Fruit fly (Drosophila melanogaster) whole organism, embryonic: ENCODE data around the gene Lip2.

Source experiments
- Aef1 ChIP-seq: fragments of 200-800 bp; sonication (Bioruptor generic); IDR thresholded peaks from 3 replicates; pipeline ENCODE4 v1.3.6; 2022; ENCODE audit warnings: missing biosample characterization, missing genetic modification characterization
- CG10267 ChIP-seq: fragments of 200-800 bp; sonication (Bioruptor generic); optimal IDR thresholded peaks from 2 replicates; lab custom pipeline; 2018; ENCODE audit warnings: missing biosample characterization, mild to moderate bottlenecking, missing genetic modification characterization, moderate library complexity
- CG10366 ChIP-seq: fragments of 200-800 bp; sonication (Bioruptor generic); IDR thresholded peaks from 2 replicates; pipeline ENCODE4 v1.3.6; 2022; ENCODE audit warnings: missing biosample characterization, missing genetic modification characterization
- CG10565 ChIP-seq: fragments of 200-800 bp; sonication (Bioruptor generic); optimal IDR thresholded peaks from 3 replicates; lab custom pipeline; 2016; ENCODE audit warnings: missing biosample characterization, mild to moderate bottlenecking, missing genetic modification characterization
- CG11456 ChIP-seq: fragments of 200-800 bp; sonication (Bioruptor generic); IDR thresholded peaks from 3 replicates; pipeline ENCODE4 v1.3.6; 2022; ENCODE audit warnings: missing biosample characterization, missing genetic modification characterization
- CG12744 ChIP-seq: fragments of 200-800 bp; sonication (Bioruptor generic); optimal IDR thresholded peaks from 2 replicates; lab custom pipeline; 2016; ENCODE audit warnings: missing biosample characterization, missing genetic modification characterization
- CG13123 ChIP-seq: fragments of 200-800 bp; sonication (Bioruptor generic); optimal IDR thresholded peaks from 2 replicates; lab custom pipeline; 2016; ENCODE audit warnings: missing biosample characterization, missing genetic modification characterization
- CG14441 ChIP-seq: fragments of 200-800 bp; sonication (Bioruptor generic); IDR thresholded peaks from 2 replicates; pipeline ENCODE4 v1.3.6; 2022; ENCODE audit warnings: missing biosample characterization, missing genetic modification characterization
- CG18262 ChIP-seq: fragments of 200-800 bp; optimal IDR thresholded peaks from 3 replicates; lab custom pipeline; 2019; ENCODE audit warnings: missing biosample characterization, mild to moderate bottlenecking, missing genetic modification characterization, moderate library complexity
- CG2889 ChIP-seq: fragments of 200-800 bp; sonication (Bioruptor generic); IDR thresholded peaks from 3 replicates; pipeline ENCODE4 v1.3.6; 2022; ENCODE audit warnings: missing biosample characterization, missing genetic modification characterization
- CG31388 ChIP-seq: fragments of 200-800 bp; sonication (Bioruptor generic); optimal IDR thresholded peaks from 2 replicates; lab custom pipeline; 2016; ENCODE audit warnings: missing biosample characterization, missing genetic modification characterization
- CG31441 ChIP-seq: fragments of 200-800 bp; sonication (Bioruptor generic); IDR thresholded peaks from 2 replicates; pipeline ENCODE4 v1.3.6; 2022; ENCODE audit warnings: missing biosample characterization, missing genetic modification characterization
- CG4707 ChIP-seq: fragments of 200-800 bp; sonication (Bioruptor generic); optimal IDR thresholded peaks from 2 replicates; lab custom pipeline; 2018; ENCODE audit warnings: missing biosample characterization, mild to moderate bottlenecking, missing genetic modification characterization, moderate library complexity
- CG6175 ChIP-seq: fragments of 200-800 bp; sonication (Bioruptor generic); IDR thresholded peaks from 3 replicates; pipeline ENCODE4 v1.3.6; 2022; ENCODE audit warnings: missing biosample characterization, missing genetic modification characterization
- CG6254 ChIP-seq: fragments of 200-800 bp; sonication (Bioruptor generic); optimal IDR thresholded peaks from 3 replicates; lab custom pipeline; 2017; ENCODE audit warnings: mild to moderate bottlenecking, missing biosample characterization, missing genetic modification reagents, missing genetic modification characterization
- CG7357 ChIP-seq: fragments of 200-800 bp; sonication (Bioruptor generic); IDR thresholded peaks from 3 replicates; pipeline ENCODE4 v1.3.6; 2022; ENCODE audit warnings: missing biosample characterization, missing genetic modification characterization
- CG8281 ChIP-seq: fragments of 200-800 bp; sonication (Bioruptor generic); optimal IDR thresholded peaks from 2 replicates; lab custom pipeline; 2018; ENCODE audit warnings: missing biosample characterization, mild to moderate bottlenecking, missing genetic modification characterization, moderate library complexity
- CG9932 ChIP-seq: fragments of 200-800 bp; sonication (Bioruptor generic); IDR thresholded peaks from 2 replicates; pipeline ENCODE4 v1.3.6; 2022; ENCODE audit warnings: missing biosample characterization, missing genetic modification characterization
- CTCF ChIP-seq: fragments of 200-800 bp; sonication (Bioruptor generic); optimal IDR thresholded peaks from 2 replicates; lab custom pipeline; 2017; ENCODE audit warnings: missing biosample characterization, mild to moderate bottlenecking, missing genetic modification characterization, moderate library complexity
- CkIIα-i1 ChIP-seq: fragments of 200-800 bp; sonication (Bioruptor generic); IDR thresholded peaks from 2 replicates; pipeline ENCODE4 v1.3.6; 2022; ENCODE audit warnings: missing biosample characterization, missing genetic modification characterization
- Dip3 ChIP-seq: fragments of 200-800 bp; sonication (Bioruptor generic); optimal IDR thresholded peaks from 3 replicates; lab custom pipeline; 2016; ENCODE audit warnings: missing biosample characterization, missing genetic modification characterization
- HHEX ChIP-seq: fragments of 200-800 bp; sonication (Bioruptor generic); optimal IDR thresholded peaks from 3 replicates; lab custom pipeline; 2017; ENCODE audit warnings: missing biosample characterization, mild to moderate bottlenecking, missing genetic modification characterization, missing genetic modification reagents
- Mrtf ChIP-seq: fragments of 200-800 bp; sonication (Bioruptor generic); IDR thresholded peaks from 3 replicates; pipeline ENCODE4 v1.3.6; 2022; ENCODE audit warnings: missing biosample characterization, missing genetic modification characterization
- NFAT ChIP-seq: fragments of 200-800 bp; sonication (Bioruptor generic); IDR thresholded peaks from 2 replicates; pipeline ENCODE4 v1.3.6; 2022; ENCODE audit warnings: missing biosample characterization, missing genetic modification characterization
- Poxn ChIP-seq: fragments of 200-800 bp; sonication (Bioruptor generic); IDR thresholded peaks from 2 replicates; pipeline ENCODE4 v1.3.6; 2022; ENCODE audit warnings: missing biosample characterization, missing genetic modification characterization
- Ptx1 ChIP-seq: fragments of 200-800 bp; sonication (Bioruptor generic); IDR thresholded peaks from 2 replicates; pipeline ENCODE4 v1.3.6; 2022; ENCODE audit warnings: missing biosample characterization, missing genetic modification characterization
- Rfx ChIP-seq: fragments of 200-800 bp; sonication (Bioruptor generic); IDR thresholded peaks from 2 replicates; pipeline ENCODE4 v1.3.6; 2022; ENCODE audit warnings: missing biosample characterization, missing genetic modification characterization
- aop ChIP-seq: fragments of 200-800 bp; sonication (Bioruptor generic); IDR thresholded peaks from 2 replicates; pipeline ENCODE4 v1.3.6; 2022; ENCODE audit warnings: missing biosample characterization, missing genetic modification characterization
- ara ChIP-seq: fragments of 200-800 bp; sonication (Bioruptor generic); IDR thresholded peaks from 2 replicates; pipeline ENCODE4 v1.3.6; 2022; ENCODE audit warnings: missing biosample characterization, missing genetic modification characterization
- bab2 ChIP-seq: fragments of 200-800 bp; sonication (Bioruptor generic); optimal IDR thresholded peaks from 2 replicates; lab custom pipeline; 2016; ENCODE audit warnings: missing biosample characterization, missing genetic modification characterization
- chif ChIP-seq, 2 experiments: fragments of 200-800 bp; sonication (Bioruptor generic); optimal IDR thresholded peaks; 3 replicates each; lab custom pipeline; 2016; ENCODE audit warnings: missing biosample characterization in 2 of 2, missing genetic modification characterization in 2 of 2
- crol ChIP-seq: fragments of 200-800 bp; sonication (Bioruptor generic); IDR thresholded peaks from 2 replicates; pipeline ENCODE4 v1.3.6; 2022; ENCODE audit warnings: missing biosample characterization, missing genetic modification characterization
- dpn ChIP-seq, 2 experiments: fragments of 200-800 bp; sonication (Bioruptor generic); optimal IDR thresholded peaks; 3 replicates each; lab custom pipeline; 2016; ENCODE audit warnings: missing biosample characterization in 2 of 2, missing genetic modification characterization in 2 of 2
- eve ChIP-seq, 2 experiments: fragments of >200 bp; optimal IDR thresholded peaks; 2 replicates each; lab custom pipeline; 2017; ENCODE audit warnings: missing biosample characterization in 2 of 2, missing genetic modification characterization in 2 of 2
- gce ChIP-seq: fragments of 200-800 bp; sonication (Bioruptor generic); IDR thresholded peaks from 3 replicates; pipeline ENCODE4 v1.3.6; 2022; ENCODE audit warnings: missing biosample characterization, missing genetic modification characterization
- gem ChIP-seq: fragments of 200-800 bp; sonication (Bioruptor generic); optimal IDR thresholded peaks from 2 replicates; lab custom pipeline; 2019; ENCODE audit warnings: missing biosample characterization, mild to moderate bottlenecking, missing genetic modification characterization, moderate library complexity
- gsb ChIP-seq: fragments of 200-800 bp; sonication (Bioruptor generic); IDR thresholded peaks from 2 replicates; pipeline ENCODE4 v1.3.6; 2022; ENCODE audit warnings: missing biosample characterization, missing genetic modification characterization
- knrl ChIP-seq: fragments of 200-800 bp; sonication (Bioruptor generic); IDR thresholded peaks from 3 replicates; pipeline ENCODE4 v1.3.6; 2022; ENCODE audit warnings: missing biosample characterization, missing genetic modification characterization; ENCODE audit not compliant: partially characterized antibody
- lov ChIP-seq, 2 experiments: fragments of 200-800 bp in 1 of 2; fragments of >200 bp in 1 of 2; sonication (Bioruptor generic) in 1 of 2; IDR thresholded peaks in 1 of 2; optimal IDR thresholded peaks in 1 of 2; 2 replicates in 1 of 2; 3 replicates in 1 of 2; pipeline versions ENCODE4 v1.3.6 to Lab custom; 2017 to 2022; ENCODE audit warnings: missing biosample characterization in 1 of 2, missing genetic modification characterization in 1 of 2
- nerfin-2 ChIP-seq: fragments of 200-800 bp; sonication (Bioruptor generic); IDR thresholded peaks from 2 replicates; pipeline ENCODE4 v1.3.6; 2022; ENCODE audit warnings: missing biosample characterization, missing genetic modification characterization; ENCODE audit not compliant: partially characterized antibody
- oc ChIP-seq: fragments of 200-800 bp; sonication (Bioruptor generic); optimal IDR thresholded peaks from 2 replicates; lab custom pipeline; 2018; ENCODE audit warnings: missing biosample characterization, mild to moderate bottlenecking, missing genetic modification characterization, moderate library complexity
- phol ChIP-seq: fragments of 200-800 bp; sonication (Bioruptor generic); optimal IDR thresholded peaks from 3 replicates; lab custom pipeline; 2018; ENCODE audit warnings: missing biosample characterization, mild to moderate bottlenecking, missing genetic modification characterization, moderate library complexity
- pnt ChIP-seq: fragments of 200-800 bp; sonication (Bioruptor generic); optimal IDR thresholded peaks from 3 replicates; lab custom pipeline; 2016; ENCODE audit warnings: missing biosample characterization, missing genetic modification characterization
- pum ChIP-seq: fragments of 200-800 bp; sonication (Bioruptor generic); optimal IDR thresholded peaks from 2 replicates; lab custom pipeline; 2016; ENCODE audit warnings: missing biosample characterization, missing genetic modification characterization
- ro ChIP-seq: fragments of 200-800 bp; sonication (Bioruptor generic); IDR thresholded peaks from 2 replicates; pipeline ENCODE4 v1.3.6; 2022; ENCODE audit warnings: missing biosample characterization, missing genetic modification characterization
- sc ChIP-seq, 3 experiments: fragments of >200 bp in 2 of 3; fragments of 200-800 bp in 1 of 3; sonication (Bioruptor generic) in 1 of 3; optimal IDR thresholded peaks; 2 replicates in 2 of 3; 3 replicates in 1 of 3; lab custom pipeline; 2017; ENCODE audit warnings: mild to moderate bottlenecking in 1 of 3, missing biosample characterization in 1 of 3, missing genetic modification characterization in 1 of 3, missing genetic modification reagents in 1 of 3
- tgo ChIP-seq: fragments of 200-800 bp; sonication (Bioruptor generic); IDR thresholded peaks from 3 replicates; pipeline ENCODE4 v1.3.6; 2022; ENCODE audit warnings: missing biosample characterization, missing genetic modification characterization
- tin ChIP-seq: fragments of 200-800 bp; sonication (Bioruptor generic); optimal IDR thresholded peaks from 3 replicates; lab custom pipeline; 2016; ENCODE audit warnings: missing biosample characterization, missing genetic modification characterization
- vfl ChIP-seq: fragments of 200-800 bp; sonication (Bioruptor generic); optimal IDR thresholded peaks from 2 replicates; lab custom pipeline; 2016; ENCODE audit warnings: missing biosample characterization, missing genetic modification characterization

Lip2 gene

dm6 chr2L:10661490-10662240 is 47.6 kb downstream of the Lip2 start, which contains the start of gene CG31871 (continued):
- TF ChIP-seq phol (tag; lab: Kevin White, UChicago), result peak; percentile 88
- peak; percentile 34; the same call in 2 of the 3 replicates for TF ChIP-seq CG2889
- TF ChIP-seq crol, result peak; percentile 55; the same call in 1 of the 2 replicates
- TF ChIP-seq Ptx1 (GFP tag; lab: Robert Waterston, UW), result peak; percentile 75
- peak in 1 of 2 experiments; percentile 12 for TF ChIP-seq chif (GFP tag; optimal IDR thresholded peaks at IDR 0.05; lab: Kevin White, UChicago)
- no peak for TF ChIP-seq CkIIα-i1 (GFP tag; lab: Robert Waterston, UW)
- peak; percentile 44; the same call in 1 of the 3 replicates for TF ChIP-seq Aef1 (GFP tag; lab: Robert Waterston, UW)
- peak; percentile 29; the same call in 1 of the 2 replicates for TF ChIP-seq ro (GFP tag; lab: Robert Waterston, UW)
- TF ChIP-seq CG9932, result peak; percentile 57
- TF ChIP-seq tgo (GFP tag; lab: Robert Waterston, UW), result peak; percentile 77
- no peak for TF ChIP-seq CG10565
- TF ChIP-seq pum (GFP tag; lab: Kevin White, UChicago), result no peak
- TF ChIP-seq eve (GFP tag; optimal IDR thresholded peaks at IDR 0.05; lab: Kevin White, UChicago), result peak in 1 of 2 experiments; percentile 77
- peak; percentile 29; the same call in 1 of the 3 replicates for TF ChIP-seq Mrtf (GFP tag; lab: Robert Waterston, UW)
- peak; percentile 48 for TF ChIP-seq CG10366 (GFP tag; lab: Robert Waterston, UW)
- TF ChIP-seq bab2 (GFP tag; lab: Kevin White, UChicago), result peak; percentile 6
- TF ChIP-seq CG31388 (GFP tag; lab: Kevin White, UChicago), result no peak
- TF ChIP-seq sc (optimal IDR thresholded peaks at IDR 0.05; lab: Kevin White, UChicago), result no peak
- peak; percentile 40 for TF ChIP-seq sc (GFP tag; optimal IDR thresholded peaks at IDR 0.05; lab: Kevin White, UChicago)
- no peak for TF ChIP-seq NFAT (GFP tag; lab: Robert Waterston, UW)
- peak; percentile 64 for TF ChIP-seq Rfx
- no peak for TF ChIP-seq nerfin-2
- peak; percentile 38 for TF ChIP-seq tin (GFP tag; lab: Kevin White, UChicago)
- peak; percentile 55 for TF ChIP-seq CG8281 (tag; lab: Kevin White, UChicago)
- TF ChIP-seq knrl (GFP tag; lab: Robert Waterston, UW), result no peak
- TF ChIP-seq CG14441 (GFP tag; lab: Robert Waterston, UW), result peak; percentile 71
- no peak for TF ChIP-seq Dip3 (GFP tag; lab: Kevin White, UChicago)
- no peak for TF ChIP-seq CTCF (GFP tag; lab: Kevin White, UChicago)
- no peak for TF ChIP-seq lov (optimal IDR thresholded peaks at IDR 0.05; lab: Kevin White, UChicago)
- TF ChIP-seq lov (GFP tag; IDR thresholded peaks at IDR 0.05; lab: Robert Waterston, UW), result no peak
- peak; percentile 90 for TF ChIP-seq CG31441 (GFP tag; lab: Robert Waterston, UW)
- TF ChIP-seq CG4707, result no peak
- TF ChIP-seq CG12744 (GFP tag; lab: Kevin White, UChicago), result no peak
- no peak for TF ChIP-seq gsb (GFP tag; lab: Robert Waterston, UW)
- TF ChIP-seq CG10267, result peak; percentile 72
- peak; percentile 92 for TF ChIP-seq gem
- TF ChIP-seq dpn (GFP tag; optimal IDR thresholded peaks at IDR 0.05; lab: Kevin White, UChicago), result peak in 1 of 2 experiments; percentile 67
- no peak for TF ChIP-seq Poxn (GFP tag; lab: Robert Waterston, UW)
- peak; percentile 71 for TF ChIP-seq HHEX (GFP tag; lab: Kevin White, UChicago)
- peak; percentile 86 for TF ChIP-seq CG18262 (tag; lab: Kevin White, UChicago)
- TF ChIP-seq ara (GFP tag; lab: Robert Waterston, UW), result peak; percentile 34; the same call in 1 of the 2 replicates
- peak; percentile 27 for TF ChIP-seq CG13123 (GFP tag; lab: Kevin White, UChicago)
- TF ChIP-seq aop (GFP tag; lab: Robert Waterston, UW), result no peak
- no peak for TF ChIP-seq gce (GFP tag; lab: Robert Waterston, UW)
- peak; percentile 83 for TF ChIP-seq oc
- no peak for TF ChIP-seq vfl (GFP tag; lab: Kevin White, UChicago)
- TF ChIP-seq pnt (GFP tag; lab: Kevin White, UChicago), result no peak
- peak; percentile 35 for TF ChIP-seq CG6254 (GFP tag; lab: Kevin White, UChicago)
- TF ChIP-seq CG11456 (GFP tag; lab: Robert Waterston, UW), result no peak
- peak; percentile 52; the same call in 1 of the 3 replicates for TF ChIP-seq CG6175 (GFP tag; lab: Robert Waterston, UW)
- peak; percentile 71; the same call in 2 of the 3 replicates for TF ChIP-seq CG7357 (GFP tag; lab: Robert Waterston, UW)
